Fruit fly (Drosophila melanogaster): ENCODE measurements around the gene Mst84Db.
A peak's percentile ranks its signal among the peaks of the same experiment; 100 is the strongest.

Mst84Db gene

dm6 chr3R:7349452-7349851 lies 16.0 kb downstream of the Mst84Db start, which contains the start of gene CG43290:
TSS of gene CG43290 (minus strand) at chr3R:7349552.
- TF ChIP-seq CG8301 (tag; optimal IDR thresholded peaks at IDR 0.05) (no peak), fd96Ca (GFP tag; IDR thresholded peaks at IDR 0.05) (no peak), Pif1B (GFP tag; optimal IDR thresholded peaks at IDR 0.05) (no peak), gl (tag; optimal IDR thresholded peaks at IDR 0.05) (no peak), CG8159 (tag; optimal IDR thresholded peaks at IDR 0.05) (no peak), rn (GFP tag; IDR thresholded peaks at IDR 0.05) (no peak), CG4496 (GFP tag; IDR thresholded peaks at IDR 0.05) (no peak), D1 (tag; optimal IDR thresholded peaks at IDR 0.05) (no peak), Snoo (tag; optimal IDR thresholded peaks at IDR 0.05) (no peak), CG32121 (GFP tag; IDR thresholded peaks at IDR 0.05) (no peak), CG9948 (tag; optimal IDR thresholded peaks at IDR 0.05) (no peak), CG12605 (GFP tag; IDR thresholded peaks at IDR 0.05) (no peak), CG15710 (tag; optimal IDR thresholded peaks at IDR 0.05) (no peak), CG17806 (tag; optimal IDR thresholded peaks at IDR 0.05) (no peak), CG34367 (tag; optimal IDR thresholded peaks at IDR 0.05) (no peak), CG13204 (GFP tag; optimal IDR thresholded peaks at IDR 0.05) (no peak), CG10348 (GFP tag; IDR thresholded peaks at IDR 0.05) (no peak), Ets98B (GFP tag; IDR thresholded peaks at IDR 0.05) (no peak)

- no peak for TF ChIP-seq Ets98B (GFP tag; IDR thresholded peaks at IDR 0.05)
- no peak for TF ChIP-seq CG8301 (tag; optimal IDR thresholded peaks at IDR 0.05)
- no peak for TF ChIP-seq EcR (GFP tag; optimal IDR thresholded peaks at IDR 0.05)
- TF ChIP-seq CG14655 (GFP tag; optimal IDR thresholded peaks at IDR 0.05) = no peak
- no peak for TF ChIP-seq CG15710 (tag; optimal IDR thresholded peaks at IDR 0.05)
Measured at dm6 chr3R:7346445-7346844, 19.0 kb downstream of the Mst84Db start, which contains the start of gene nxf4. TSS of gene nxf4 (plus strand) at chr3R:7346730.

- TF ChIP-seq EcR (GFP tag; optimal IDR thresholded peaks at IDR 0.05) (no peak), CG13204 (GFP tag; optimal IDR thresholded peaks at IDR 0.05) (no peak), CG8301 (tag; optimal IDR thresholded peaks at IDR 0.05) (no peak), rn (GFP tag; IDR thresholded peaks at IDR 0.05) (no peak), CG8159 (tag; optimal IDR thresholded peaks at IDR 0.05) (no peak), gl (tag; optimal IDR thresholded peaks at IDR 0.05) (no peak), CG34367 (tag; optimal IDR thresholded peaks at IDR 0.05) (no peak), Pif1A (GFP tag; optimal IDR thresholded peaks at IDR 0.05) (no peak), CG15710 (tag; optimal IDR thresholded peaks at IDR 0.05) (no peak), Snoo (tag; optimal IDR thresholded peaks at IDR 0.05) (no peak), CG9948 (tag; optimal IDR thresholded peaks at IDR 0.05) (no peak), CG14655 (GFP tag; optimal IDR thresholded peaks at IDR 0.05) (no peak), CG10348 (GFP tag; IDR thresholded peaks at IDR 0.05) (no peak), Pif1B (GFP tag; optimal IDR thresholded peaks at IDR 0.05) (no peak)
Measured at dm6 chr3R:7344769-7345168, 20.7 kb downstream of the Mst84Db start, which contains the start of gene CG31496. TSS of gene CG31496 (plus strand) at chr3R:7345069.

- TF ChIP-seq Pif1A (GFP tag; optimal IDR thresholded peaks at IDR 0.05) = peak; percentile 16
- TF ChIP-seq CG32121 (GFP tag; IDR thresholded peaks at IDR 0.05) = no peak
- peak; percentile 58 for TF ChIP-seq CG15710 (tag; optimal IDR thresholded peaks at IDR 0.05)
- no peak for TF ChIP-seq rn (GFP tag; IDR thresholded peaks at IDR 0.05)
- peak; percentile 40 for TF ChIP-seq Pif1B (GFP tag; optimal IDR thresholded peaks at IDR 0.05)
- TF ChIP-seq CG14655 (GFP tag; optimal IDR thresholded peaks at IDR 0.05) = peak; percentile 43
- TF ChIP-seq CG12605 (GFP tag; IDR thresholded peaks at IDR 0.05) = no peak
- peak; percentile 17 for TF ChIP-seq CG34367 (tag; optimal IDR thresholded peaks at IDR 0.05)
- no peak for TF ChIP-seq gl (tag; optimal IDR thresholded peaks at IDR 0.05)
- peak; percentile 54 for TF ChIP-seq CG17806 (tag; optimal IDR thresholded peaks at IDR 0.05)
- TF ChIP-seq CG13204 (GFP tag; optimal IDR thresholded peaks at IDR 0.05) = no peak
- no peak for TF ChIP-seq fd96Ca (GFP tag; IDR thresholded peaks at IDR 0.05)
- TF ChIP-seq CG8301 (tag; optimal IDR thresholded peaks at IDR 0.05) = peak; percentile 3
- peak; percentile 4 for TF ChIP-seq Snoo (tag; optimal IDR thresholded peaks at IDR 0.05)
- TF ChIP-seq CG9948 (tag; optimal IDR thresholded peaks at IDR 0.05) = peak; percentile 54
- no peak for TF ChIP-seq EcR (GFP tag; optimal IDR thresholded peaks at IDR 0.05)
- no peak for TF ChIP-seq D1 (tag; optimal IDR thresholded peaks at IDR 0.05)
- no peak for TF ChIP-seq CG4496 (GFP tag; IDR thresholded peaks at IDR 0.05)
- no peak for TF ChIP-seq CG10348 (GFP tag; IDR thresholded peaks at IDR 0.05)
- no peak for TF ChIP-seq Ets98B (GFP tag; IDR thresholded peaks at IDR 0.05)
- peak; percentile 68 for TF ChIP-seq CG8159 (tag; optimal IDR thresholded peaks at IDR 0.05)
Measured at dm6 chr3R:7336454-7336853, 29.0 kb downstream of the Mst84Db start.

- no peak for TF ChIP-seq gl (tag; optimal IDR thresholded peaks at IDR 0.05)
- TF ChIP-seq CG15710 (tag; optimal IDR thresholded peaks at IDR 0.05) = no peak
- no peak for TF ChIP-seq Ets98B (GFP tag; IDR thresholded peaks at IDR 0.05)
- no peak for TF ChIP-seq Pif1B (GFP tag; optimal IDR thresholded peaks at IDR 0.05)
- TF ChIP-seq CG17806 (tag; optimal IDR thresholded peaks at IDR 0.05) = no peak
- no peak for TF ChIP-seq Pif1A (GFP tag; optimal IDR thresholded peaks at IDR 0.05)
- no peak for TF ChIP-seq CG12605 (GFP tag; IDR thresholded peaks at IDR 0.05)
- TF ChIP-seq CG9948 (tag; optimal IDR thresholded peaks at IDR 0.05) = no peak
Measured at dm6 chr3R:7334613-7335012, 30.8 kb downstream of the Mst84Db start.

- peak; percentile 63 for TF ChIP-seq CG8301 (tag; optimal IDR thresholded peaks at IDR 0.05)
- no peak for TF ChIP-seq Snoo (tag; optimal IDR thresholded peaks at IDR 0.05)
- TF ChIP-seq CG14655 (GFP tag; optimal IDR thresholded peaks at IDR 0.05) = peak; percentile 61
- TF ChIP-seq Ets98B (GFP tag; IDR thresholded peaks at IDR 0.05) = peak; percentile 68
- peak; percentile 72 for TF ChIP-seq CG32121 (GFP tag; IDR thresholded peaks at IDR 0.05)
- TF ChIP-seq fd96Ca (GFP tag; IDR thresholded peaks at IDR 0.05) = peak; percentile 58; the same call in 2 of the 3 replicates
- peak; percentile 44; the same call in 1 of the 3 replicates for TF ChIP-seq CG4496 (GFP tag; IDR thresholded peaks at IDR 0.05)
- TF ChIP-seq CG13204 (GFP tag; optimal IDR thresholded peaks at IDR 0.05) = no peak
- TF ChIP-seq rn (GFP tag; IDR thresholded peaks at IDR 0.05) = no peak
- TF ChIP-seq EcR (GFP tag; optimal IDR thresholded peaks at IDR 0.05) = no peak
- peak; percentile 10 for TF ChIP-seq Pif1A (GFP tag; optimal IDR thresholded peaks at IDR 0.05)
Measured at dm6 chr3R:7330695-7331094, 34.7 kb downstream of the Mst84Db start.
